Fruit fly (Drosophila melanogaster) whole organism, embryonic: ENCODE measurements around the gene mRpL27.

Experiments used
- Atf-2 ChIP-seq: fragments of 200-800 bp; sonication (Bioruptor generic); optimal IDR thresholded peaks from 2 replicates; lab custom pipeline; 2016; ENCODE audit warnings: missing biosample characterization, missing genetic modification characterization
- Atf6 ChIP-seq: fragments of 200-800 bp; sonication (Bioruptor generic); IDR thresholded peaks from 2 replicates; pipeline ENCODE4 v1.3.6; 2022; ENCODE audit warnings: missing biosample characterization, missing genetic modification characterization
- BtbVII ChIP-seq: fragments of 200-800 bp; sonication (Bioruptor generic); optimal IDR thresholded peaks from 3 replicates; lab custom pipeline; 2017; ENCODE audit warnings: missing biosample characterization, mild to moderate bottlenecking, missing genetic modification characterization
- CG10431 ChIP-seq: fragments of 200-800 bp; sonication (Bioruptor generic); optimal IDR thresholded peaks from 3 replicates; lab custom pipeline; 2018; ENCODE audit warnings: missing biosample characterization, mild to moderate bottlenecking, missing genetic modification characterization
- CG10462 ChIP-seq: fragments of 200-800 bp; sonication (Bioruptor generic); optimal IDR thresholded peaks from 2 replicates; lab custom pipeline; 2016; ENCODE audit warnings: missing biosample characterization, missing genetic modification characterization
- CG10979 ChIP-seq: fragments of 200-800 bp; sonication (Bioruptor generic); optimal IDR thresholded peaks from 2 replicates; lab custom pipeline; 2018; ENCODE audit warnings: missing biosample characterization, mild to moderate bottlenecking, missing genetic modification characterization, moderate library complexity
- CG11093 ChIP-seq: fragments of 200-800 bp; sonication (Bioruptor generic); IDR thresholded peaks from 3 replicates; pipeline ENCODE4 v1.3.6; 2022; ENCODE audit warnings: missing biosample characterization, missing genetic modification characterization
- CG11456 ChIP-seq: fragments of 200-800 bp; sonication (Bioruptor generic); IDR thresholded peaks from 3 replicates; pipeline ENCODE4 v1.3.6; 2022; ENCODE audit warnings: missing biosample characterization, missing genetic modification characterization
- CG11695 ChIP-seq: fragments of 200-800 bp; sonication (Bioruptor generic); IDR thresholded peaks from 3 replicates; pipeline ENCODE4 v1.3.6; 2022; ENCODE audit warnings: missing biosample characterization, missing genetic modification characterization
- CG11696 ChIP-seq: fragments of 200-800 bp; sonication (Bioruptor generic); IDR thresholded peaks from 2 replicates; pipeline ENCODE4 v1.3.6; 2022; ENCODE audit warnings: missing biosample characterization, missing genetic modification characterization
- CG1233 ChIP-seq: fragments of 200-800 bp; sonication (Bioruptor generic); optimal IDR thresholded peaks from 4 replicates; lab custom pipeline; 2018; ENCODE audit warnings: missing biosample characterization, mild to moderate bottlenecking, missing genetic modification characterization
- CG12391 ChIP-seq: fragments of 200-800 bp; sonication (Bioruptor generic); optimal IDR thresholded peaks from 3 replicates; lab custom pipeline; 2018; ENCODE audit warnings: missing biosample characterization, mild to moderate bottlenecking, missing genetic modification characterization, moderate library complexity
- CG12744 ChIP-seq: fragments of 200-800 bp; sonication (Bioruptor generic); optimal IDR thresholded peaks from 2 replicates; lab custom pipeline; 2016; ENCODE audit warnings: missing biosample characterization, missing genetic modification characterization
- CG13123 ChIP-seq: fragments of 200-800 bp; sonication (Bioruptor generic); optimal IDR thresholded peaks from 2 replicates; lab custom pipeline; 2016; ENCODE audit warnings: missing biosample characterization, missing genetic modification characterization
- CG13296 ChIP-seq: fragments of 200-800 bp; sonication (Bioruptor generic); optimal IDR thresholded peaks from 3 replicates; lab custom pipeline; 2018; ENCODE audit warnings: missing biosample characterization, mild to moderate bottlenecking, missing genetic modification characterization
- CG16863 ChIP-seq: fragments of 200-800 bp; sonication (Bioruptor generic); optimal IDR thresholded peaks from 3 replicates; lab custom pipeline; 2016; ENCODE audit warnings: missing biosample characterization, missing genetic modification characterization
- CG17186 ChIP-seq: fragments of 200-800 bp; sonication (Bioruptor generic); optimal IDR thresholded peaks from 3 replicates; lab custom pipeline; 2017; ENCODE audit warnings: missing biosample characterization, missing genetic modification reagents, missing genetic modification characterization
- CG18476 ChIP-seq: fragments of 200-800 bp; sonication (Bioruptor generic); optimal IDR thresholded peaks from 2 replicates; lab custom pipeline; 2016; ENCODE audit warnings: missing biosample characterization, mild to moderate bottlenecking, missing genetic modification characterization
- CG18764 ChIP-seq: fragments of 200-800 bp; sonication (Bioruptor generic); optimal IDR thresholded peaks from 3 replicates; lab custom pipeline; 2016; ENCODE audit warnings: missing biosample characterization, missing genetic modification characterization
- CG31441 ChIP-seq: fragments of 200-800 bp; sonication (Bioruptor generic); IDR thresholded peaks from 2 replicates; pipeline ENCODE4 v1.3.6; 2022; ENCODE audit warnings: missing biosample characterization, missing genetic modification characterization
- CG32532 ChIP-seq: fragments of 200-800 bp; sonication (Bioruptor generic); IDR thresholded peaks from 2 replicates; pipeline ENCODE4 v1.3.6; 2022; ENCODE audit warnings: missing biosample characterization, missing genetic modification characterization
- CG33557 ChIP-seq: fragments of 200-800 bp; sonication (Bioruptor generic); optimal IDR thresholded peaks from 2 replicates; lab custom pipeline; 2019; ENCODE audit warnings: missing biosample characterization, mild to moderate bottlenecking, missing genetic modification characterization, moderate library complexity
- CG4617 ChIP-seq: fragments of 200-800 bp; sonication (Bioruptor generic); optimal IDR thresholded peaks from 3 replicates; lab custom pipeline; 2016; ENCODE audit warnings: missing biosample characterization, missing genetic modification characterization, borderline replicate concordance
- CG4820 ChIP-seq: fragments of 200-800 bp; sonication (Bioruptor generic); optimal IDR thresholded peaks from 3 replicates; lab custom pipeline; 2016; ENCODE audit warnings: missing biosample characterization, missing genetic modification characterization
- CG6254 ChIP-seq: fragments of 200-800 bp; sonication (Bioruptor generic); optimal IDR thresholded peaks from 3 replicates; lab custom pipeline; 2017; ENCODE audit warnings: mild to moderate bottlenecking, missing biosample characterization, missing genetic modification reagents, missing genetic modification characterization
- CG7372 ChIP-seq: fragments of 200-800 bp; sonication (Bioruptor generic); IDR thresholded peaks from 2 replicates; pipeline ENCODE4 v1.3.6; 2022; ENCODE audit warnings: missing biosample characterization, missing genetic modification characterization
- CkIIα-i1 ChIP-seq: fragments of 200-800 bp; sonication (Bioruptor generic); IDR thresholded peaks from 2 replicates; pipeline ENCODE4 v1.3.6; 2022; ENCODE audit warnings: missing biosample characterization, missing genetic modification characterization
- CoRest ChIP-seq: fragments of 200-800 bp; sonication (Bioruptor generic); optimal IDR thresholded peaks from 3 replicates; lab custom pipeline; 2018; ENCODE audit warnings: missing biosample characterization, mild to moderate bottlenecking, missing genetic modification characterization, moderate library complexity
- Jarid2 ChIP-seq: fragments of 200-800 bp; sonication (Bioruptor generic); optimal IDR thresholded peaks from 3 replicates; lab custom pipeline; 2017; ENCODE audit warnings: mild to moderate bottlenecking, missing biosample characterization, missing genetic modification reagents, missing genetic modification characterization
- Myb ChIP-seq: fragments of 200-800 bp; sonication (Bioruptor generic); optimal IDR thresholded peaks from 2 replicates; lab custom pipeline; 2016; ENCODE audit warnings: missing biosample characterization, missing genetic modification characterization
- PHDP ChIP-seq: fragments of 200-800 bp; sonication (Bioruptor generic); optimal IDR thresholded peaks from 3 replicates; lab custom pipeline; 2018; ENCODE audit warnings: missing biosample characterization, mild to moderate bottlenecking, missing genetic modification characterization, moderate library complexity
- Sry-β ChIP-seq: fragments of 200-800 bp; sonication (Bioruptor generic); optimal IDR thresholded peaks from 2 replicates; lab custom pipeline; 2018; ENCODE audit warnings: missing biosample characterization, mild to moderate bottlenecking, missing genetic modification characterization, moderate library complexity
- Trl ChIP-seq, 3 experiments: fragments of >200 bp in 2 of 3; fragments of 200-800 bp in 1 of 3; sonication (Bioruptor generic) in 1 of 3; optimal IDR thresholded peaks; 2 replicates in 1 of 3; 3 replicates in 2 of 3; lab custom pipeline; 2016 to 2017; ENCODE audit warnings: missing biosample characterization in 1 of 3, missing genetic modification characterization in 1 of 3
- Usf ChIP-seq: fragments of 200-800 bp; sonication (Bioruptor generic); optimal IDR thresholded peaks from 2 replicates; lab custom pipeline; 2017; ENCODE audit warnings: missing genotype, missing biosample characterization, missing genetic modification characterization
- bcd ChIP-seq: fragments of 200-800 bp; sonication (Bioruptor generic); optimal IDR thresholded peaks from 2 replicates; lab custom pipeline; 2017; ENCODE audit warnings: missing biosample characterization, mild to moderate bottlenecking, missing genetic modification characterization
- bsh ChIP-seq, 2 experiments: fragments of 200-800 bp; sonication (Bioruptor generic); optimal IDR thresholded peaks; 2 replicates each; lab custom pipeline; 2017 to 2018; ENCODE audit warnings: mild to moderate bottlenecking in 2 of 2, missing biosample characterization in 2 of 2, missing genetic modification characterization in 2 of 2, moderate library complexity in 1 of 2
- hkb ChIP-seq, 2 experiments: fragments of 200-800 bp in 1 of 2; fragments of >200 bp in 1 of 2; sonication (Bioruptor generic) in 1 of 2; IDR thresholded peaks in 1 of 2; optimal IDR thresholded peaks in 1 of 2; 2 replicates each; pipeline versions ENCODE4 v1.3.6 to Lab custom; 2017 to 2022; ENCODE audit warnings: missing biosample characterization in 1 of 2, missing genetic modification characterization in 1 of 2
- jing ChIP-seq: fragments of 200-800 bp; sonication (Bioruptor generic); optimal IDR thresholded peaks from 2 replicates; lab custom pipeline; 2018; ENCODE audit warnings: missing biosample characterization, mild to moderate bottlenecking, missing genetic modification characterization
- mam ChIP-seq: fragments of 200-800 bp; sonication (Bioruptor generic); optimal IDR thresholded peaks from 3 replicates; lab custom pipeline; 2016; ENCODE audit warnings: missing biosample characterization, missing genetic modification characterization
- peb ChIP-seq: fragments of 200-800 bp; sonication (Bioruptor generic); IDR thresholded peaks from 2 replicates; pipeline ENCODE4 v1.3.6; 2022; ENCODE audit warnings: missing biosample characterization, missing genetic modification characterization
- salm ChIP-seq: fragments of 200-800 bp; sonication (Bioruptor generic); optimal IDR thresholded peaks from 2 replicates; lab custom pipeline; 2018; ENCODE audit warnings: missing biosample characterization, mild to moderate bottlenecking, missing genetic modification characterization
- sc ChIP-seq, 3 experiments: fragments of >200 bp in 2 of 3; fragments of 200-800 bp in 1 of 3; sonication (Bioruptor generic) in 1 of 3; optimal IDR thresholded peaks; 2 replicates in 2 of 3; 3 replicates in 1 of 3; lab custom pipeline; 2017; ENCODE audit warnings: mild to moderate bottlenecking in 1 of 3, missing biosample characterization in 1 of 3, missing genetic modification characterization in 1 of 3, missing genetic modification reagents in 1 of 3
- sens ChIP-seq: fragments of 200-800 bp; sonication (Bioruptor generic); peaks from one replicate; lab custom pipeline; 2016; ENCODE audit warnings: missing biosample characterization, missing genetic modification characterization
- sens-2 ChIP-seq: fragments of 200-800 bp; sonication (Bioruptor generic); IDR thresholded peaks from 2 replicates; pipeline ENCODE4 v1.3.6; 2022; ENCODE audit warnings: missing biosample characterization, missing genetic modification characterization
- tap ChIP-seq: fragments of 200-800 bp; optimal IDR thresholded peaks from 3 replicates; lab custom pipeline; 2019; ENCODE audit warnings: missing biosample characterization, mild to moderate bottlenecking, missing genetic modification characterization, moderate library complexity
- trem ChIP-seq: fragments of 200-800 bp; optimal IDR thresholded peaks from 3 replicates; lab custom pipeline; 2019; ENCODE audit warnings: missing biosample characterization, mild to moderate bottlenecking, missing genetic modification characterization, moderate library complexity
- ttk ChIP-seq: fragments of 200-800 bp; sonication (Bioruptor generic); IDR thresholded peaks from 2 replicates; pipeline ENCODE4 v2.1.2; 2022; ENCODE audit warnings: missing biosample characterization, missing genetic modification characterization
- wor ChIP-seq: fragments of 200-800 bp; sonication (Bioruptor generic); IDR thresholded peaks from 2 replicates; pipeline ENCODE4 v1.3.6; 2022; ENCODE audit warnings: missing biosample characterization, missing genetic modification characterization
- zfh1 ChIP-seq: fragments of 200-800 bp; sonication (Bioruptor generic); IDR thresholded peaks from 3 replicates; pipeline ENCODE4 v1.3.6; 2022; ENCODE audit warnings: missing biosample characterization, missing genetic modification characterization
- zfh2 ChIP-seq: fragments of 200-800 bp; sonication (Bioruptor generic); optimal IDR thresholded peaks from 2 replicates; lab custom pipeline; 2016; ENCODE audit warnings: missing biosample characterization, missing genetic modification characterization

mRpL27 gene

DNA sequence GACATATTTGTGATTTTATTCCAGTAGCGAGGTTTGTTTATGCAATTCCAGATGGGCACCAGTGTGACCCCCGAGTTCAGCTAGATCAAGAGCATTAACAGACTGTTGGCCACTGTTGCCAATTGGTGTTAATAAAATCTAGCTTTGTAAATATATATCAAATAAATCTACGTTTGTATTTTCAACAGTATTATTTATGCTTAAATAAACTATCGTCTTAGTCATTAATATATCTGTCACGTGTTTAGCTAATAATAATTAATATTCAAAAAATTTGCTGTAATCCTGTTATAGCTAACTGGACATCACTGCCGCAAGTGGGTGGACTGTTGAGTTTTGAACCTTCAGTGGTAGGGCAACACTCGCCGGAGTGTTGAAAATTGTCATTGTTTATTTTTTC, at the start of gene mRpL27, which contains the start of gene CG15435 (continued):
- TF ChIP-seq CG31441 (GFP tag; lab: Robert Waterston, UW) (peak; percentile 37; the same call in 1 of the 2 replicates), CoRest (tag; lab: Kevin White, UChicago) (peak; percentile 61), CG13123 (no peak), CG11456 (GFP tag; lab: Robert Waterston, UW) (no peak), CG1233 (GFP tag; lab: Kevin White, UChicago) (peak; percentile 25), wor (GFP tag; lab: Robert Waterston, UW) (no peak), sens (GFP tag; lab: Kevin White, UChicago) (peak; percentile 67), bcd (GFP tag; lab: Kevin White, UChicago) (peak; percentile 58), peb (no peak), CG11695 (no peak), CG6254 (GFP tag; lab: Kevin White, UChicago) (no peak), CG18476 (peak; percentile 98), Usf (GFP tag; lab: Kevin White, UChicago) (no peak), sens-2 (GFP tag; lab: Robert Waterston, UW) (no peak), CG33557 (GFP tag; lab: Kevin White, UChicago) (peak; percentile 40), Atf6 (GFP tag; lab: Robert Waterston, UW) (no peak), Myb (peak; percentile 50), Jarid2 (no peak), CG18764 (GFP tag; lab: Kevin White, UChicago) (no peak), Atf-2 (no peak), CG11696 (GFP tag; lab: Robert Waterston, UW) (no peak), Sry-β (GFP tag; lab: Kevin White, UChicago) (peak; percentile 95), CG32532 (GFP tag; lab: Robert Waterston, UW) (peak; percentile 49), sc (optimal IDR thresholded peaks at IDR 0.05; lab: Kevin White, UChicago) (no peak), sc (GFP tag; optimal IDR thresholded peaks at IDR 0.05; lab: Kevin White, UChicago) (peak; percentile 7), bsh (GFP tag; optimal IDR thresholded peaks at IDR 0.05; lab: Kevin White, UChicago) (peak in 1 of 2 experiments; percentile 21), CG16863 (GFP tag; lab: Kevin White, UChicago) (no peak), CG4617 (GFP tag; lab: Kevin White, UChicago) (peak; percentile 42), CG12744 (GFP tag; lab: Kevin White, UChicago) (no peak), salm (tag; lab: Kevin White, UChicago) (no peak), CG10431 (GFP tag; lab: Kevin White, UChicago) (no peak), hkb (optimal IDR thresholded peaks at IDR 0.05; lab: Kevin White, UChicago) (peak; percentile 98), hkb (GFP tag; IDR thresholded peaks at IDR 0.05; lab: Robert Waterston, UW) (no peak), trem (tag; lab: Kevin White, UChicago) (peak; percentile 75), CkIIα-i1 (GFP tag; lab: Robert Waterston, UW) (no peak), zfh2 (GFP tag; lab: Kevin White, UChicago) (peak; percentile 15), PHDP (tag; lab: Kevin White, UChicago) (peak; percentile 45), tap (no peak), CG10462 (GFP tag; lab: Kevin White, UChicago) (no peak), CG7372 (no peak), mam (GFP tag; lab: Kevin White, UChicago) (peak; percentile 18), CG17186 (GFP tag; lab: Kevin White, UChicago) (no peak), jing (GFP tag; lab: Kevin White, UChicago) (no peak), ttk (GFP tag; lab: Robert Waterston, UW) (no peak), CG13296 (peak; percentile 38), CG12391 (tag; lab: Kevin White, UChicago) (peak; percentile 68), CG11093 (GFP tag; lab: Robert Waterston, UW) (no peak), Trl (optimal IDR thresholded peaks at IDR 0.05; lab: Kevin White, UChicago) (no peak), Trl (GFP tag; optimal IDR thresholded peaks at IDR 0.05; lab: Kevin White, UChicago) (no peak), CG4820 (GFP tag; lab: Kevin White, UChicago) (no peak), CG10979 (tag; lab: Kevin White, UChicago) (peak; percentile 20), zfh1 (no peak), BtbVII (GFP tag; lab: Kevin White, UChicago) (no peak)
